Fruit fly (Drosophila melanogaster) whole organism, adult: ENCODE data around the gene Rad23.
"Not testable (repeated sequence)": the region's sequence is repeated elsewhere in the genome, so short reads cannot be mapped to it uniquely, and the experiment has no call there.

Source experiments
- CG12768 ChIP-seq: fragments of 200-800 bp; sonication (Bioruptor generic); optimal IDR thresholded peaks from 2 replicates; lab custom pipeline; 2017; ENCODE audit warnings: missing biosample characterization, missing genetic modification characterization, mild to moderate bottlenecking, moderate library complexity, missing genetic modification reagents
- CG1620 ChIP-seq: fragments of 200-800 bp; sonication (Bioruptor generic); optimal IDR thresholded peaks from 2 replicates; lab custom pipeline; 2016; ENCODE audit warnings: missing biosample characterization, missing genetic modification characterization
- cic ChIP-seq: fragments of 200-800 bp; sonication (Bioruptor generic); optimal IDR thresholded peaks from 2 replicates; lab custom pipeline; 2017; ENCODE audit warnings: missing biosample characterization, mild to moderate bottlenecking, missing genetic modification characterization, moderate library complexity

DNA sequence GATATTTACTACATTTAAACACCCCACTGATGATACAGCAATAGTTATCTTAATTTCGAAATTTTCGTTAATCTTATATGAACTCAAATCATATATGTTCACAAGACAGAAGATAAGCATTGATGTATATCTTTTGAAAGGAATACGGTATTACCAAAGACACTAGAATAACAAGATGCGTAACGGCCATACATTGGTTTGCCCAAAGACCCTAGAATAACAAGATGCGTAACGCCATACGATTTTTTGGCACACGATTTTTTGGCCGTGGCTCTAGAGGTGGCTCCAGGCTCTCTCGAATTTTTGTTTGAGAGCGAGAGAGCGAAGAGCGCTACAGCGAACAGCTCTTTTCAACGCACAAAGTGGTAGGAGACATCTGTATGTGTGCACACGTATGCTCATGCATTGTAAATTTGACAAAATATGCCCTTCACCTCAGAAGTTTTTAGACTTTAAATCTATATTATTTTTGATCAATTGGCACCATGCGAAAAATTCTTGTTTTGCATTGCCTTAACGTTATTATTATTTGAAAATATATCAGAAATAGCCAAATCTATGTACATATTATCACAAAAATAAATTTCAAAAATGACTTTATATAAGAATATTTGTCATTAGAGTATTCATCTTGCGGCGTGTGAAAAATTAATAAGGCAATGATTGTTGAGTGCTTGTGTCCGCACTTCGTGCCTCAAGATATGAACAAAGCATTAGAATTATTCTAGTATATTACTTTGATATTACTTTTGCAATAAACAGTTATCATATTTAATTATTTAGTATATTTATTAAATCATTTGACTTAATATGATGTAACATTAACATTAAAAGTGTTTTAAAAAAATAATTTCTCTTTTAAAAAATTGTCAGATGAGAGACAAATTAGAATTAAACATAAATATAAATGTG lies 1.2 kb upstream of the Rad23 start, which contains the start of gene Syt7:
- TF ChIP-seq CG1620 (GFP tag; lab: Kevin White, UChicago); CG12768 (GFP tag; lab: Kevin White, UChicago); cic: not testable (repeated sequence)
